Worm (Caenorhabditis elegans): ENCODE data around the gene lec-2.

Gene lec-2

DNA sequence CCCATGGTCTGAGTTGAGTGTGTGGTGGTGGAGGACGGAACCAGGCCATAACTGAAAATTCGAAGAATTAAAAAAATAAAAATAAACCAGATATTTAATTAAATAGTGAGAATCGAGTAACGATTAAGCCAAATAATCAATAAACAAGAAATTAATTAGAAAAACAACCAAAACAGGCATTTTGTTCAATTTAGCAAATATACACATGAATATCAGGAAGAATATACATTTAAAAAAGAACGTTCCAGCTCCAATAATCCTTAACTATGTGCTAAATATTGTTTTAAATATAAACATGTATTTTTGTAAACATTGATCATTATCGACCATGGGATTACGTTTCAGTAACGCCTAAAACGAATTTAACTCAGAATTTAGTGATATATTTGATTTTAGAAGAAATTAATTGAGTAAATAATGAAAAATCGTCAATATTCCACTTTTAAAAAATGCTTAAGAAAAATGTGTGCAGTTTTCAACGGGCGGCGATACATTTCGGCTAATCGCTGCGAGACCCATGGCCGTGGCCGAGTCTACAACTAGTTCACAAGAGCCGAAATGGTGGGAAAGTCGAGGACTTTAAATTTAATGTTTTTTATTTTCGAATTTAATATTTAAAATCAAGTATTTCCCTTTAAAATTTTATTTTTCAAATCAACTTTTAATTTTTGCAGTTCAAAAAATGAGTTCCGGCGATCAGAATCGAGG is 47.8 kb downstream of the lec-2 start, which contains the start of the genes R53.4 and psf-1 (continued):
- TF ChIP-seq hlh-30 (tag; optimal IDR thresholded peaks at IDR 0.05; ENCODE audit: insufficient read depth) (peak; percentile 60), ctbp-1 (GFP tag; IDR thresholded peaks at IDR 0.05) (no peak), spr-3 (GFP tag; optimal IDR thresholded peaks at IDR 0.05) (no peak), lin-39 (tag; optimal IDR thresholded peaks at IDR 0.05) (no peak), jun-1 (tag; optimal IDR thresholded peaks at IDR 0.05) (no peak), F44E2.7 (GFP tag; IDR thresholded peaks at IDR 0.05) (no peak), daf-16 (GFP tag; optimal IDR thresholded peaks at IDR 0.05) (no peak), daf-16 (tag; optimal IDR thresholded peaks at IDR 0.05) (peak; percentile 23), egl-43 (GFP tag; IDR thresholded peaks at IDR 0.05) (no peak), D1046.2 (GFP tag; IDR thresholded peaks at IDR 0.05) (no peak), F26F4.8 (GFP tag; conservative IDR thresholded peaks at IDR 0.05) (no peak), nhr-42 (GFP tag; IDR thresholded peaks at IDR 0.05) (no peak), unc-130 (GFP tag; optimal IDR thresholded peaks at IDR 0.05) (peak; percentile 96), snpc-1.2 (GFP tag; IDR thresholded peaks at IDR 0.05) (no peak), arid-1 (GFP tag; conservative IDR thresholded peaks at IDR 0.05) (0 out of 2 replicates have a peak, but pooled peaks have one; percentile 10), spr-1 (tag; optimal IDR thresholded peaks at IDR 0.05) (no peak), daf-19 (GFP tag; conservative IDR thresholded peaks at IDR 0.05) (no peak), F37D6.2 (tag; optimal IDR thresholded peaks at IDR 0.05) (no peak), mxl-2 (GFP tag; conservative IDR thresholded peaks at IDR 0.05) (no peak), mdt-29 (GFP tag; IDR thresholded peaks at IDR 0.05) (no peak), zfp-3 (GFP tag; conservative IDR thresholded peaks at IDR 0.05) (no peak), R02D3.7 (tag; optimal IDR thresholded peaks at IDR 0.05) (no peak), F10B5.3 (tag; optimal IDR thresholded peaks at IDR 0.05) (no peak), duxl-1 (tag; optimal IDR thresholded peaks at IDR 0.05; ENCODE audit: poor library complexity) (no peak), dmd-8 (GFP tag; IDR thresholded peaks at IDR 0.05) (no peak), mep-1 (tag; optimal IDR thresholded peaks at IDR 0.05) (peak; percentile 46), nhr-102 (tag; optimal IDR thresholded peaks at IDR 0.05) (no peak), snpc-4 (tag; optimal IDR thresholded peaks at IDR 0.05) (no peak), madf-5 (GFP tag; IDR thresholded peaks at IDR 0.05) (no peak), madf-9 (GFP tag; conservative IDR thresholded peaks at IDR 0.05) (no peak), ceh-28 (tag; optimal IDR thresholded peaks at IDR 0.05) (no peak), lim-7 (GFP tag; IDR thresholded peaks at IDR 0.05) (no peak), lsy-2 (tag; optimal IDR thresholded peaks at IDR 0.05) (peak in 1 of 2 experiments; percentile 90), dmd-9 (GFP tag; IDR thresholded peaks at IDR 0.05) (no peak), ceh-82 (tag; optimal IDR thresholded peaks at IDR 0.05) (no peak), daf-12 (tag; optimal IDR thresholded peaks at IDR 0.05) (no peak), mxl-3 (GFP tag; optimal IDR thresholded peaks at IDR 0.05) (peak; percentile 22), unc-62 (GFP tag; optimal IDR thresholded peaks at IDR 0.05 in 1 of 2) (no peak), unc-62 (tag; optimal IDR thresholded peaks at IDR 0.05) (no peak), pha-4 (GFP tag; IDR thresholded peaks at IDR 0.05) (no peak), pha-4 (tag; optimal IDR thresholded peaks at IDR 0.05) (no peak), tag-97 (GFP tag; IDR thresholded peaks at IDR 0.05) (no peak), ztf-11 (tag; optimal IDR thresholded peaks at IDR 0.05) (no peak), attf-4 (tag; optimal IDR thresholded peaks at IDR 0.05) (no peak), ZK337.2 (GFP tag; IDR thresholded peaks at IDR 0.05) (no peak), dpl-1 (GFP tag; optimal IDR thresholded peaks at IDR 0.05) (peak; percentile 85), nhr-41 (GFP tag; IDR thresholded peaks at IDR 0.05) (no peak), mdl-1 (tag; optimal IDR thresholded peaks at IDR 0.05) (no peak), zip-2 (tag; optimal IDR thresholded peaks at IDR 0.05) (no peak), sdz-12 (GFP tag; optimal IDR thresholded peaks at IDR 0.05) (no peak), nhr-10 (tag; optimal IDR thresholded peaks at IDR 0.05) (no peak), Y75B8A.6 (GFP tag; IDR thresholded peaks at IDR 0.05) (no peak)
